Fruit fly (Drosophila melanogaster) whole organism, adult: Measurements from ENCODE around the gene soti.
A peak's percentile ranks its signal among the peaks of the same experiment; 100 is the strongest.

Experiments
- CG11617 ChIP-seq: fragments of 200-800 bp; sonication (Bioruptor generic); optimal IDR thresholded peaks from 2 replicates; lab custom pipeline; 2017; ENCODE audit warnings: mild to moderate bottlenecking, missing biosample characterization, missing genetic modification reagents, missing genetic modification characterization
- CG12768 ChIP-seq: fragments of 200-800 bp; sonication (Bioruptor generic); optimal IDR thresholded peaks from 2 replicates; lab custom pipeline; 2017; ENCODE audit warnings: missing biosample characterization, missing genetic modification characterization, mild to moderate bottlenecking, moderate library complexity, missing genetic modification reagents
- CG14711 ChIP-seq: fragments of 200-800 bp; sonication (Bioruptor generic); optimal IDR thresholded peaks from 2 replicates; lab custom pipeline; 2018; ENCODE audit warnings: missing biosample characterization, mild to moderate bottlenecking, missing genetic modification characterization, moderate library complexity
- CG1620 ChIP-seq: fragments of 200-800 bp; sonication (Bioruptor generic); optimal IDR thresholded peaks from 2 replicates; lab custom pipeline; 2016; ENCODE audit warnings: missing biosample characterization, missing genetic modification characterization
- CG33017 ChIP-seq: fragments of 200-800 bp; sonication (Bioruptor generic); optimal IDR thresholded peaks from 2 replicates; lab custom pipeline; 2018; ENCODE audit warnings: missing biosample characterization, mild to moderate bottlenecking, missing genetic modification characterization, moderate library complexity
- CG5204 ChIP-seq: fragments of 200-800 bp; sonication (Bioruptor generic); optimal IDR thresholded peaks from 2 replicates; lab custom pipeline; 2016; ENCODE audit warnings: missing biosample characterization, missing genetic modification characterization
- CG7045 ChIP-seq: fragments of 200-800 bp; sonication (Bioruptor generic); optimal IDR thresholded peaks from 2 replicates; lab custom pipeline; 2017; ENCODE audit warnings: missing biosample characterization, mild to moderate bottlenecking, missing genetic modification characterization
- CG7101 ChIP-seq: fragments of 200-800 bp; sonication (Bioruptor generic); optimal IDR thresholded peaks from 2 replicates; lab custom pipeline; 2018; ENCODE audit warnings: missing biosample characterization, mild to moderate bottlenecking, missing genetic modification characterization, moderate library complexity
- Clk ChIP-seq: fragments of 200-800 bp; sonication (Bioruptor generic); optimal IDR thresholded peaks from 2 replicates; lab custom pipeline; 2017; ENCODE audit warnings: missing biosample characterization, missing genetic modification characterization
- Crg-1 ChIP-seq: fragments of 200-800 bp; sonication (Bioruptor generic); optimal IDR thresholded peaks from 2 replicates; lab custom pipeline; 2016; ENCODE audit warnings: missing biosample characterization, missing genetic modification characterization
- Hr96 ChIP-seq: fragments of 200-800 bp; sonication (Bioruptor generic); optimal IDR thresholded peaks from 2 replicates; lab custom pipeline; 2016; ENCODE audit warnings: missing biosample characterization, missing genetic modification characterization
- Mnt ChIP-seq: fragments of 200-800 bp; sonication (Bioruptor generic); optimal IDR thresholded peaks from 2 replicates; lab custom pipeline; 2016; ENCODE audit warnings: missing biosample characterization, mild to moderate bottlenecking, missing genetic modification characterization
- bab1 ChIP-seq: fragments of 200-800 bp; sonication (Bioruptor generic); optimal IDR thresholded peaks from 3 replicates; lab custom pipeline; 2019; ENCODE audit warnings: missing biosample characterization, mild to moderate bottlenecking, missing genetic modification characterization, moderate library complexity
- cic ChIP-seq: fragments of 200-800 bp; sonication (Bioruptor generic); optimal IDR thresholded peaks from 2 replicates; lab custom pipeline; 2017; ENCODE audit warnings: missing biosample characterization, mild to moderate bottlenecking, missing genetic modification characterization, moderate library complexity
- cnc ChIP-seq, 2 experiments: fragments of >200 bp; optimal IDR thresholded peaks; 2 replicates each; lab custom pipeline; 2017
- kay ChIP-seq: fragments of 200-800 bp; sonication (Bioruptor generic); peaks from one replicate; lab custom pipeline; 2016; ENCODE audit warnings: missing biosample characterization, missing genetic modification characterization, borderline replicate concordance
- ovo ChIP-seq: fragments of 200-800 bp; sonication (Bioruptor generic); optimal IDR thresholded peaks from 2 replicates; lab custom pipeline; 2016; ENCODE audit warnings: missing biosample characterization, missing genetic modification characterization
- pad ChIP-seq: fragments of 200-800 bp; sonication (Bioruptor generic); optimal IDR thresholded peaks from 3 replicates; lab custom pipeline; 2017; ENCODE audit warnings: missing biosample characterization, missing genetic modification characterization, mild to moderate bottlenecking, moderate library complexity, missing genetic modification reagents
- tj ChIP-seq: fragments of 200-800 bp; sonication (Bioruptor generic); optimal IDR thresholded peaks from 3 replicates; lab custom pipeline; 2017; ENCODE audit warnings: missing biosample characterization, mild to moderate bottlenecking, missing genetic modification characterization, moderate library complexity
- toe ChIP-seq: fragments of 200-800 bp; sonication (Bioruptor generic); optimal IDR thresholded peaks from 2 replicates; lab custom pipeline; 2016; ENCODE audit warnings: missing biosample characterization, missing genetic modification characterization

soti gene

dm6 chr3R:14354599-14354998 is 26.9 kb downstream of the soti start:
- no peak for TF ChIP-seq CG33017 (tag; lab: Kevin White, UChicago)
- TF ChIP-seq toe (GFP tag; lab: Kevin White, UChicago), result no peak
- no peak for TF ChIP-seq tj (GFP tag; lab: Kevin White, UChicago)
- TF ChIP-seq Clk (GFP tag; lab: Kevin White, UChicago), result no peak
- TF ChIP-seq kay (GFP tag; lab: Kevin White, UChicago), result no peak
- no peak for TF ChIP-seq CG5204 (GFP tag; lab: Kevin White, UChicago)
- no peak for TF ChIP-seq CG12768 (GFP tag; lab: Kevin White, UChicago)
- TF ChIP-seq Hr96 (GFP tag; lab: Kevin White, UChicago), result no peak
- TF ChIP-seq cnc (optimal IDR thresholded peaks at IDR 0.05; lab: Kevin White, UChicago), result no peak
- no peak for TF ChIP-seq Crg-1 (GFP tag; lab: Kevin White, UChicago)
- TF ChIP-seq CG7045 (GFP tag; lab: Kevin White, UChicago), result no peak
- TF ChIP-seq CG7101 (tag; lab: Kevin White, UChicago), result no peak
- no peak for TF ChIP-seq Mnt
- no peak for TF ChIP-seq pad (GFP tag; lab: Kevin White, UChicago)

- TF ChIP-seq bab1 (peak; percentile 47), CG12768 (GFP tag; lab: Kevin White, UChicago) (peak; percentile 58), Clk (GFP tag; lab: Kevin White, UChicago) (peak; percentile 58), Hr96 (GFP tag; lab: Kevin White, UChicago) (no peak), pad (GFP tag; lab: Kevin White, UChicago) (peak; percentile 41), Mnt (no peak), Crg-1 (GFP tag; lab: Kevin White, UChicago) (no peak), cic (GFP tag; lab: Kevin White, UChicago) (no peak), ovo (peak; percentile 20), CG33017 (tag; lab: Kevin White, UChicago) (peak; percentile 64), CG7101 (tag; lab: Kevin White, UChicago) (peak; percentile 70), toe (GFP tag; lab: Kevin White, UChicago) (no peak), cnc (optimal IDR thresholded peaks at IDR 0.05; lab: Kevin White, UChicago) (no peak), kay (GFP tag; lab: Kevin White, UChicago) (no peak), CG5204 (GFP tag; lab: Kevin White, UChicago) (no peak), tj (GFP tag; lab: Kevin White, UChicago) (peak; percentile 55), CG7045 (GFP tag; lab: Kevin White, UChicago) (peak; percentile 77), CG14711 (tag; lab: Kevin White, UChicago) (peak; percentile 54), CG11617 (peak; percentile 76), CG1620 (GFP tag; lab: Kevin White, UChicago) (no peak)
These were observed 27.8 kb downstream of the soti start for dm6 chr3R:14353733-14354152.

- TF ChIP-seq cnc (optimal IDR thresholded peaks at IDR 0.05; lab: Kevin White, UChicago), result no peak
- no peak for TF ChIP-seq kay (GFP tag; lab: Kevin White, UChicago)
- TF ChIP-seq CG7045 (GFP tag; lab: Kevin White, UChicago), result no peak
- no peak for TF ChIP-seq CG7101 (tag; lab: Kevin White, UChicago)
- TF ChIP-seq CG11617, result no peak
These were observed 30.1 kb downstream of the soti start for dm6 chr3R:14351418-14351817.

dm6 chr3R:14348480-14348879 is 33.0 kb downstream of the soti start:
- no peak for TF ChIP-seq CG7045 (GFP tag; lab: Kevin White, UChicago)
- no peak for TF ChIP-seq toe (GFP tag; lab: Kevin White, UChicago)
- no peak for TF ChIP-seq bab1
- no peak for TF ChIP-seq pad (GFP tag; lab: Kevin White, UChicago)
- peak; percentile 3 for TF ChIP-seq kay (GFP tag; lab: Kevin White, UChicago)

- TF ChIP-seq CG1620 (GFP tag; lab: Kevin White, UChicago), result no peak
- TF ChIP-seq cnc (optimal IDR thresholded peaks at IDR 0.05; lab: Kevin White, UChicago), result no peak
- peak; percentile 27 for TF ChIP-seq tj (GFP tag; lab: Kevin White, UChicago)
- no peak for TF ChIP-seq Hr96 (GFP tag; lab: Kevin White, UChicago)
- TF ChIP-seq kay (GFP tag; lab: Kevin White, UChicago), result peak; percentile 46
- no peak for TF ChIP-seq CG12768 (GFP tag; lab: Kevin White, UChicago)
- TF ChIP-seq CG11617, result no peak
- TF ChIP-seq pad (GFP tag; lab: Kevin White, UChicago), result no peak
- TF ChIP-seq toe (GFP tag; lab: Kevin White, UChicago), result no peak
- peak; percentile 3 for TF ChIP-seq bab1
- TF ChIP-seq CG14711 (tag; lab: Kevin White, UChicago), result no peak
These were observed 34.4 kb downstream of the soti start for dm6 chr3R:14346838-14347745.

- TF ChIP-seq kay (GFP tag; lab: Kevin White, UChicago), result no peak
- no peak for TF ChIP-seq cic (GFP tag; lab: Kevin White, UChicago)
- TF ChIP-seq cnc (optimal IDR thresholded peaks at IDR 0.05; lab: Kevin White, UChicago), result no peak
- no peak for TF ChIP-seq CG7101 (tag; lab: Kevin White, UChicago)
- no peak for TF ChIP-seq CG5204 (GFP tag; lab: Kevin White, UChicago)
- no peak for TF ChIP-seq toe (GFP tag; lab: Kevin White, UChicago)
- TF ChIP-seq bab1, result no peak
- TF ChIP-seq CG33017 (tag; lab: Kevin White, UChicago), result no peak
- no peak for TF ChIP-seq CG7045 (GFP tag; lab: Kevin White, UChicago)
- no peak for TF ChIP-seq Mnt
- TF ChIP-seq Hr96 (GFP tag; lab: Kevin White, UChicago), result no peak
- TF ChIP-seq Clk (GFP tag; lab: Kevin White, UChicago), result no peak
- TF ChIP-seq tj (GFP tag; lab: Kevin White, UChicago), result no peak
- TF ChIP-seq Crg-1 (GFP tag; lab: Kevin White, UChicago), result no peak
- no peak for TF ChIP-seq CG14711 (tag; lab: Kevin White, UChicago)
- no peak for TF ChIP-seq pad (GFP tag; lab: Kevin White, UChicago)
These were observed 36.7 kb downstream of the soti start for dm6 chr3R:14344767-14345166.
